Fruit fly (Drosophila melanogaster) whole organism, prepupa: Measurements from ENCODE around the gene CG7656.
A peak's percentile ranks its signal among the peaks of the same experiment; 100 is the strongest.

Source experiments
- CG10631 ChIP-seq: fragments of 200-800 bp; sonication (Bioruptor generic); optimal IDR thresholded peaks from 2 replicates; lab custom pipeline; 2016; ENCODE audit warnings: missing biosample characterization, missing genetic modification characterization
- CG10669 ChIP-seq: fragments of 200-800 bp; sonication (Bioruptor generic); optimal IDR thresholded peaks from 3 replicates; lab custom pipeline; 2018; ENCODE audit warnings: missing biosample characterization, mild to moderate bottlenecking, missing genetic modification characterization, moderate library complexity
- CG11294 ChIP-seq: fragments of 200-800 bp; sonication (Bioruptor generic); IDR thresholded peaks from 2 replicates; pipeline ENCODE4 v1.3.6; 2022; ENCODE audit warnings: missing biosample characterization, missing genetic modification characterization
- CG11762 ChIP-seq: fragments of 200-800 bp; sonication (Bioruptor generic); optimal IDR thresholded peaks from 3 replicates; lab custom pipeline; 2016; ENCODE audit warnings: missing biosample characterization, missing genetic modification characterization; ENCODE audit not compliant: insufficient read depth
- CG1621 ChIP-seq: fragments of 200-800 bp; sonication (Bioruptor generic); optimal IDR thresholded peaks from 3 replicates; lab custom pipeline; 2018; ENCODE audit warnings: missing biosample characterization, mild to moderate bottlenecking, missing genetic modification characterization
- CG16779 ChIP-seq: fragments of 200-800 bp; sonication (Bioruptor generic); optimal IDR thresholded peaks from 3 replicates; lab custom pipeline; 2017; ENCODE audit warnings: missing biosample characterization, mild to moderate bottlenecking, missing genetic modification characterization
- CG3032 ChIP-seq: fragments of 200-800 bp; optimal IDR thresholded peaks from 2 replicates; lab custom pipeline; 2019; ENCODE audit warnings: missing biosample characterization, mild to moderate bottlenecking, missing genetic modification characterization, moderate library complexity
- CG32006 ChIP-seq: fragments of 200-800 bp; sonication (Bioruptor generic); optimal IDR thresholded peaks from 3 replicates; lab custom pipeline; 2017; ENCODE audit warnings: missing biosample characterization, mild to moderate bottlenecking, missing genetic modification characterization
- CG34406 ChIP-seq: fragments of 200-800 bp; sonication (Bioruptor generic); optimal IDR thresholded peaks from 3 replicates; lab custom pipeline; 2016; ENCODE audit warnings: missing biosample characterization, missing genetic modification characterization
- CG4318 ChIP-seq: fragments of 200-800 bp; sonication (Bioruptor generic); optimal IDR thresholded peaks from 3 replicates; lab custom pipeline; 2017; ENCODE audit warnings: missing biosample characterization, mild to moderate bottlenecking, missing genetic modification characterization
- CG6163 ChIP-seq: fragments of 200-800 bp; sonication (Bioruptor generic); IDR thresholded peaks from 3 replicates; pipeline ENCODE4 v1.3.6; 2022; ENCODE audit warnings: missing biosample characterization, missing genetic modification characterization
- CG6276 ChIP-seq: fragments of 200-800 bp; sonication (Bioruptor generic); optimal IDR thresholded peaks from 2 replicates; lab custom pipeline; 2017; ENCODE audit warnings: missing biosample characterization, mild to moderate bottlenecking, missing genetic modification characterization
- CG6792 ChIP-seq: fragments of 200-800 bp; sonication (Bioruptor generic); optimal IDR thresholded peaks from 3 replicates; lab custom pipeline; 2016; ENCODE audit warnings: missing biosample characterization, missing genetic modification characterization
- CG6854 ChIP-seq: fragments of 200-800 bp; sonication (Bioruptor generic); optimal IDR thresholded peaks from 2 replicates; lab custom pipeline; 2017; ENCODE audit warnings: missing biosample characterization, mild to moderate bottlenecking, missing genetic modification characterization
- CG7368 ChIP-seq: fragments of 200-800 bp; sonication (Bioruptor generic); optimal IDR thresholded peaks from 3 replicates; lab custom pipeline; 2016; ENCODE audit warnings: missing biosample characterization, missing genetic modification characterization
- CG8319 ChIP-seq: fragments of 200-800 bp; sonication (Bioruptor generic); optimal IDR thresholded peaks from 3 replicates; lab custom pipeline; 2016; ENCODE audit warnings: missing biosample characterization, missing genetic modification characterization
- Eip78C ChIP-seq: fragments of 200-800 bp; sonication (Bioruptor generic); peaks from one replicate; lab custom pipeline; 2016; ENCODE audit warnings: missing biosample characterization, missing genetic modification characterization
- Eip93F ChIP-seq: fragments of 200-800 bp; sonication (Bioruptor generic); optimal IDR thresholded peaks from 2 replicates; lab custom pipeline; 2016; ENCODE audit warnings: missing biosample characterization, mild to moderate bottlenecking, missing genetic modification characterization
- Ets21C ChIP-seq: fragments of 200-800 bp; sonication (Bioruptor generic); optimal IDR thresholded peaks from 3 replicates; lab custom pipeline; 2016; ENCODE audit warnings: missing biosample characterization, missing genetic modification characterization
- Ets96B ChIP-seq: fragments of 200-800 bp; optimal IDR thresholded peaks from 2 replicates; lab custom pipeline; 2019; ENCODE audit warnings: missing biosample characterization, mild to moderate bottlenecking, missing genetic modification characterization, moderate library complexity
- Gug ChIP-seq: fragments of 200-800 bp; sonication (Bioruptor generic); IDR thresholded peaks from 2 replicates; pipeline ENCODE4 v1.3.6; 2022; ENCODE audit warnings: missing biosample characterization, missing genetic modification characterization
- Hr4 ChIP-seq: fragments of 200-800 bp; sonication (Bioruptor generic); optimal IDR thresholded peaks from 3 replicates; lab custom pipeline; 2016; ENCODE audit warnings: missing biosample characterization, missing genetic modification characterization
- Lpt ChIP-seq: fragments of 200-800 bp; sonication (Bioruptor generic); optimal IDR thresholded peaks from 3 replicates; lab custom pipeline; 2016; ENCODE audit warnings: missing biosample characterization, missing genetic modification characterization
- OdsH ChIP-seq: fragments of 200-800 bp; sonication (Bioruptor generic); optimal IDR thresholded peaks from 3 replicates; lab custom pipeline; 2016; ENCODE audit warnings: missing biosample characterization, missing genetic modification characterization
- Smox ChIP-seq: fragments of 200-800 bp; sonication (Bioruptor generic); optimal IDR thresholded peaks from 3 replicates; lab custom pipeline; 2016; ENCODE audit warnings: missing biosample characterization, missing genetic modification characterization
- Sox102F ChIP-seq: fragments of 200-800 bp; sonication (Bioruptor generic); optimal IDR thresholded peaks from 2 replicates; lab custom pipeline; 2016; ENCODE audit warnings: missing biosample characterization, mild to moderate bottlenecking, missing genetic modification characterization
- Sox14 ChIP-seq: fragments of 200-800 bp; sonication (Bioruptor generic); optimal IDR thresholded peaks from 3 replicates; lab custom pipeline; 2016; ENCODE audit warnings: missing biosample characterization, missing genetic modification characterization
- achi ChIP-seq: fragments of 200-800 bp; sonication (Bioruptor generic); optimal IDR thresholded peaks from 3 replicates; lab custom pipeline; 2016; ENCODE audit warnings: missing biosample characterization, missing genetic modification characterization
- cyc ChIP-seq: fragments of 200-800 bp; sonication (Bioruptor generic); optimal IDR thresholded peaks from 3 replicates; lab custom pipeline; 2016; ENCODE audit warnings: missing biosample characterization, missing genetic modification characterization
- dac ChIP-seq: fragments of 200-800 bp; sonication (Bioruptor generic); optimal IDR thresholded peaks from 2 replicates; lab custom pipeline; 2017; ENCODE audit warnings: missing biosample characterization, mild to moderate bottlenecking, missing genetic modification characterization
- eg ChIP-seq: fragments of 200-800 bp; sonication (Bioruptor generic); IDR thresholded peaks from 3 replicates; pipeline ENCODE4 v1.3.6; 2022; ENCODE audit warnings: missing biosample characterization, missing genetic modification characterization
- esn ChIP-seq: fragments of 200-800 bp; sonication (Bioruptor generic); optimal IDR thresholded peaks from 2 replicates; lab custom pipeline; 2016; ENCODE audit warnings: missing biosample characterization, mild to moderate bottlenecking, missing genetic modification characterization, moderate library complexity
- fd85E ChIP-seq: fragments of 200-800 bp; sonication (Bioruptor generic); optimal IDR thresholded peaks from 3 replicates; lab custom pipeline; 2016; ENCODE audit warnings: missing biosample characterization, missing genetic modification characterization
- fkh ChIP-seq: fragments of 200-800 bp; sonication (Bioruptor generic); optimal IDR thresholded peaks from 3 replicates; lab custom pipeline; 2017; ENCODE audit warnings: missing biosample characterization, mild to moderate bottlenecking, missing genetic modification characterization, moderate library complexity
- net ChIP-seq: fragments of 200-800 bp; sonication (Bioruptor generic); optimal IDR thresholded peaks from 3 replicates; lab custom pipeline; 2016; ENCODE audit warnings: missing biosample characterization, missing genetic modification characterization
- ss ChIP-seq, 2 experiments: fragments of 200-800 bp; sonication (Bioruptor generic); optimal IDR thresholded peaks; 2 replicates in 1 of 2; 3 replicates in 1 of 2; lab custom pipeline; 2017 to 2018; ENCODE audit warnings: mild to moderate bottlenecking in 2 of 2, missing biosample characterization in 2 of 2, missing genetic modification characterization in 2 of 2, moderate library complexity in 1 of 2
- svp ChIP-seq: fragments of 200-800 bp; sonication (Bioruptor generic); peaks from one replicate; lab custom pipeline; 2016; ENCODE audit warnings: missing biosample characterization, missing genetic modification characterization
- topi ChIP-seq: fragments of 200-800 bp; sonication (Bioruptor generic); optimal IDR thresholded peaks from 3 replicates; lab custom pipeline; 2016; ENCODE audit warnings: missing biosample characterization, missing genetic modification characterization
- vri ChIP-seq: fragments of 200-800 bp; sonication (Bioruptor generic); optimal IDR thresholded peaks from 3 replicates; lab custom pipeline; 2016; ENCODE audit warnings: missing biosample characterization, mild to moderate bottlenecking, missing genetic modification characterization

Gene CG7656

dm6 chr3L:15576357-15576756 is 11.6 kb downstream of the CG7656 start, which contains the start of gene Ufsp2:
Ufsp2 (plus strand) TSS chr3L:15576570.
- TF ChIP-seq Eip78C (GFP tag; lab: Kevin White, UChicago) (no peak), Ets21C (GFP tag; lab: Kevin White, UChicago) (no peak), eg (GFP tag; lab: Robert Waterston, UW) (no peak), CG32006 (GFP tag; lab: Kevin White, UChicago) (no peak), esn (GFP tag; lab: Kevin White, UChicago) (no peak), CG7368 (GFP tag; lab: Kevin White, UChicago) (no peak), CG10669 (GFP tag; lab: Kevin White, UChicago) (no peak), cyc (GFP tag; lab: Kevin White, UChicago) (no peak), OdsH (GFP tag; lab: Kevin White, UChicago) (no peak), CG16779 (tag; lab: Kevin White, UChicago) (no peak), fd85E (no peak), CG4318 (GFP tag; lab: Kevin White, UChicago) (no peak), dac (GFP tag; lab: Kevin White, UChicago) (no peak), Sox14 (GFP tag; lab: Kevin White, UChicago) (no peak)

- no peak for TF ChIP-seq CG6854
- peak; percentile 94 for TF ChIP-seq svp (GFP tag; lab: Kevin White, UChicago)
- TF ChIP-seq CG6792, result no peak
These were observed 17.4 kb downstream of the CG7656 start for dm6 chr3L:15570571-15570970.

DNA sequence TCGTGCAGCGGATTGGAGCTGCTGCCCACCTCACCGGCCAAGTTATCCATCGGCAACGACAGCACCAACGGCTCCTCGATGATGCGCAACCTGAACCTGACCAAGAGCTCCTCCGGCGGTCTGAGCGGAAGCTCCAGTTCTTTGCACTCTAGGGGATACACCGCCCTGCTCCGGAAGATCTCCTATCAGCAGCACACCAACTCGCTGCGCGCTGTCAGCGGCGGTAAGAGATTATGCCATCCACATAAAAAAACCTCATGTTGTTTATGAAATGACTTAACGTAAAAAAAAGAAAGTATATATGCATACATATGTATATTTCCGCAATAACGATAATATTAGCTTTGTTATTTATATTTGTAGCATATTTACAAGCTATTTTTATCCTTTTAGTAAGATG is 19.2 kb downstream of the CG7656 start:
- TF ChIP-seq dac (GFP tag; lab: Kevin White, UChicago), result no peak
- TF ChIP-seq svp (GFP tag; lab: Kevin White, UChicago), result peak; percentile 84

- TF ChIP-seq esn (GFP tag; lab: Kevin White, UChicago), result peak; percentile 6
- TF ChIP-seq CG6163 (GFP tag; lab: Robert Waterston, UW), result peak; percentile 61; the same call in 2 of the 3 replicates
- TF ChIP-seq topi, result peak; percentile 1
- TF ChIP-seq Eip78C (GFP tag; lab: Kevin White, UChicago), result peak; percentile 84
- TF ChIP-seq Eip93F (GFP tag; lab: Kevin White, UChicago), result no peak
- no peak for TF ChIP-seq dac (GFP tag; lab: Kevin White, UChicago)
- TF ChIP-seq CG34406 (GFP tag; lab: Kevin White, UChicago), result peak; percentile 38
- no peak for TF ChIP-seq CG10631 (GFP tag; lab: Kevin White, UChicago)
- TF ChIP-seq ss (GFP tag; optimal IDR thresholded peaks at IDR 0.05; lab: Kevin White, UChicago), result peak in 1 of 2 experiments; percentile 32
- no peak for TF ChIP-seq Ets96B (tag; lab: Kevin White, UChicago)
- peak; percentile 76 for TF ChIP-seq CG8319 (GFP tag; lab: Kevin White, UChicago)
- TF ChIP-seq Hr4 (GFP tag; lab: Kevin White, UChicago), result no peak
- no peak for TF ChIP-seq Gug
- peak; percentile 71 for TF ChIP-seq vri
- TF ChIP-seq fkh (GFP tag; lab: Kevin White, UChicago), result peak; percentile 100
- TF ChIP-seq Sox14 (GFP tag; lab: Kevin White, UChicago), result peak; percentile 45
- TF ChIP-seq CG10669 (GFP tag; lab: Kevin White, UChicago), result no peak
- TF ChIP-seq CG6854, result peak; percentile 13
- TF ChIP-seq CG16779 (tag; lab: Kevin White, UChicago), result peak; percentile 51
- TF ChIP-seq eg (GFP tag; lab: Robert Waterston, UW), result peak; percentile 6; the same call in 1 of the 3 replicates
- peak; percentile 65 for TF ChIP-seq svp (GFP tag; lab: Kevin White, UChicago)
These were observed 21.5 kb downstream of the CG7656 start for dm6 chr3L:15566484-15566955.

DNA sequence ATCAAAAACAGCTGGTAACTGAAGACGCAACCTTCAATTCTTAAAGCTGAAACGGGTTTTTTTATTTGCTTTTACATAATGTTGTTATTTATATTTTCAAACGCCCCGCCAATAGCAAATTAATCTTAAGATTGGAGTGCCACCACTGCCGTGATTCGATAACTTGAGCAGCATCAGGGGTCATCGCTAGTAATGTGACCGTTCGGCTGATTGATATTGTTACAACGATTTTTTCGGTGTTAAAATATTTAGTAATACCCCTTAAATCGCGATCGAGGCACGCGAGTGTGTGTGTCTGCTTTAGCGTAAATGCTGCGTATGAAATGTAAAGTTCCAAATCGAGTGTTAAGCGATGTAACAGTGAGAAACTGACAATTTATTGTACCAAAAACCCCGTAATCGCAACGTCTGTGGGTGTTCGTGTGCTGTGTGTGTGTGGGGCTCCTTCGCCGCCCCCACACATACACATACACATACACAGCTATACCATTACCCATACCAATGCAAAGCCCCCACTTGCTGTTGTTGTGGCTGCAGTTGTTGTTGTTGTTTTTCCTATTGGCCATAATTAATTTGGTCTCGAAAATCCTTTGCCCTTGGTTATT is 22.0 kb downstream of the CG7656 start, which contains the start of gene dop:
Gene dop (plus strand): TSS at position 185 of the 605 bp plus-strand sequence.
- no peak for TF ChIP-seq CG34406 (GFP tag; lab: Kevin White, UChicago)
- no peak for TF ChIP-seq OdsH (GFP tag; lab: Kevin White, UChicago)
- peak; percentile 75 for TF ChIP-seq svp (GFP tag; lab: Kevin White, UChicago)
- no peak for TF ChIP-seq CG6854
- TF ChIP-seq Lpt (GFP tag; lab: Kevin White, UChicago), result no peak
- no peak for TF ChIP-seq CG7368 (GFP tag; lab: Kevin White, UChicago)
- TF ChIP-seq cyc (GFP tag; lab: Kevin White, UChicago), result peak; percentile 28
- peak; percentile 70 for TF ChIP-seq Eip78C (GFP tag; lab: Kevin White, UChicago)
- peak in 1 of 2 experiments; percentile 4 for TF ChIP-seq ss (GFP tag; optimal IDR thresholded peaks at IDR 0.05; lab: Kevin White, UChicago)
- TF ChIP-seq Smox (GFP tag; lab: Kevin White, UChicago), result peak; percentile 15
- TF ChIP-seq CG3032 (tag; lab: Kevin White, UChicago), result peak; percentile 14
- TF ChIP-seq vri, result peak; percentile 58
- TF ChIP-seq achi (GFP tag; lab: Kevin White, UChicago), result peak; percentile 36
- TF ChIP-seq Sox102F (GFP tag; lab: Kevin White, UChicago), result no peak
- TF ChIP-seq fd85E, result no peak
- TF ChIP-seq Sox14 (GFP tag; lab: Kevin White, UChicago), result peak; percentile 25
- TF ChIP-seq Ets21C (GFP tag; lab: Kevin White, UChicago), result peak; percentile 20
- peak; percentile 4 for TF ChIP-seq net
- no peak for TF ChIP-seq eg (GFP tag; lab: Robert Waterston, UW)
- no peak for TF ChIP-seq CG4318 (GFP tag; lab: Kevin White, UChicago)
- no peak for TF ChIP-seq CG1621 (tag; lab: Kevin White, UChicago)
- no peak for TF ChIP-seq CG11762 (GFP tag; lab: Kevin White, UChicago)
- no peak for TF ChIP-seq CG6276 (GFP tag; lab: Kevin White, UChicago)
- no peak for TF ChIP-seq CG11294
